Worm (Caenorhabditis elegans) whole organism, L4/young adult: Measurements from ENCODE around the gene F52D10.4.

Source experiments
- W03F9.2 ChIP-seq: fragments of 150-350 bp; optimal IDR thresholded peaks from 2 replicates; lab custom pipeline; 2014; ENCODE audit warnings: missing biosample characterization, missing genetic modification characterization
- dao-5 ChIP-seq: sonication (generic microtip); optimal IDR thresholded peaks from 2 replicates; lab custom pipeline; 2016; ENCODE audit warnings: missing genotype, missing genetic modification characterization, moderate library complexity, missing compliant biosample characterization
- him-1 ChIP-seq: sonication (generic microtip); optimal IDR thresholded peaks from 2 replicates; lab custom pipeline; 2016; ENCODE audit warnings: missing genotype, missing genetic modification reagents, missing genetic modification characterization, missing compliant biosample characterization

DNA sequence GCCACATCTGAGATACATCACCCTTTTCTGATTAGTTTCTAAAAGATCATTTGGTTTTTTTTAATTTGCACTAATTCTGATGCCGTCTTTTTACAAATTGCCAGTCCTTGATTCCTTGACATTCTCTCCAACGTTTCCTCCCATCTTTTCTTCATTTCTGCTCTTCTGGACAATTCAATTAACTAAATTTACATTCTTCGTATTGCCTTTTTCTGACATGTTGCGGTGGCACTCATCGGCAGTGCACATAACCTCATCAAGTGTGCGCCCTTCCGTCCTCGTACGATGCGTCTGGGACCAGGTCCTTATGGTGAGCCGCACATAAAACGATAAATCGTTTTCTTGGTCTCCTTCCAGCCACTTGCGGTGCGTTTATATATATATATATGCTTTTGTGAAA lies 21.7 kb downstream of the F52D10.4 start:
- no peak for TF ChIP-seq him-1 (tag; lab: Kevin White, UChicago)
- TF ChIP-seq W03F9.2 = no peak
- TF ChIP-seq dao-5 (tag; lab: Kevin White, UChicago) = no peak
